Worm (Caenorhabditis elegans): ENCODE results near the gene C16A11.10.

Gene C16A11.10

DNA sequence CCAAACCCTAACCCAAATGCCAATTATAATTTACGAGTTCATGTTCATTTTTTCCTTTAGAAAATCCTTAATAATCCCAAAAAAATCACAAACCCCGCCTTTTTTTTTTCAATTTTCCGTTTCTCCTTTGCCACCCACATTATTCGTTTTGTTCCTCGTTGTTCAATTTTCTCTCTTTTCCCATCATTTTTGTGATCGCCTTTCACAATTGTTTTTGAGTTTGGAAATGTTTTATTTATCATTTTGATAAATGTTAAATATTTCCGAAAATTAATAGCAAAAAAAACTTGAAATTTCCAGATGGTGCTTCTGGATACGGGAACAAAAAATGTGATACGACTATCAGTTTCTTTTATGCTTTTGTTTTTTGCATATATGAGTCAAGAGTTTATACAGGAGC lies 15.9 kb upstream of the C16A11.10 start, which contains the start of gene F31D5.2:
Gene F31D5.2 (plus strand): TSS at position 301 of the 400 bp plus-strand sequence.
- no peak for TF ChIP-seq tra-4 (tag; optimal IDR thresholded peaks at IDR 0.05)
- TF ChIP-seq ceh-13 (GFP tag; optimal IDR thresholded peaks at IDR 0.05): no peak
- no peak for TF ChIP-seq hnd-1 (tag; optimal IDR thresholded peaks at IDR 0.05)
- no peak for TF ChIP-seq B0310.2 (tag; optimal IDR thresholded peaks at IDR 0.05)
- no peak for TF ChIP-seq ceh-36 (tag; optimal IDR thresholded peaks at IDR 0.05)
- TF ChIP-seq ama-1 (optimal IDR thresholded peaks at IDR 0.05): no peak
- no peak for TF ChIP-seq scrt-1 (GFP tag; IDR thresholded peaks at IDR 0.05)
- no peak for TF ChIP-seq F13C5.2 (tag; optimal IDR thresholded peaks at IDR 0.05)
- no peak for TF ChIP-seq hmbx-1 (tag; optimal IDR thresholded peaks at IDR 0.05)
- no peak for TF ChIP-seq ets-7 (tag; optimal IDR thresholded peaks at IDR 0.05)
- TF ChIP-seq tbx-11 (GFP tag; IDR thresholded peaks at IDR 0.05): no peak
- no peak for TF ChIP-seq sea-1 (GFP tag; conservative IDR thresholded peaks at IDR 0.05)
- TF ChIP-seq flt-1 (GFP tag; IDR thresholded peaks at IDR 0.05): no peak
- no peak for TF ChIP-seq hmg-4 (GFP tag; optimal IDR thresholded peaks at IDR 0.05)

DNA sequence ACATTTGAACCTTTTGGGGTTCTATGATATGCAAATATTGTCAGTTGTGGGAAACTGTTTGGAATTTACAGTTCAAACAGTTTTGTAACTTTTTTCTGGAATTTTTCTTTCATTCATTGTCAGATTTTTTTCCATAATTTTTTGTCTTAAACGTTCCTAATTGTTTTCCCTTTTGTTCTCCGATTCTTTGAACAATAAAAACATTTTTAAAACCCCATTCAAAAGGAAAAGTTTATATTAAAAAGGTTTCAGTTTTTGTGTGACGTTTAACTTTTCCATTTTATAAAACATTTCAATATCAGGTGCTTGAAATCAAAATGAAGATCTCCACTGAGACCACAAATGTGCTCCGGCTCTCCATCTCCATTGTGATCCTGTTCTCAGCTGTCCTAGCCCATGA lies 12.1 kb upstream of the C16A11.10 start, which contains the start of gene F31D5.1:
Gene F31D5.1 (plus strand): TSS at position 301 of the 400 bp plus-strand sequence.
- TF ChIP-seq hnd-1 (tag; optimal IDR thresholded peaks at IDR 0.05) (no peak), tra-4 (tag; optimal IDR thresholded peaks at IDR 0.05) (no peak), ets-7 (tag; optimal IDR thresholded peaks at IDR 0.05) (no peak), F13C5.2 (tag; optimal IDR thresholded peaks at IDR 0.05) (no peak), tbx-11 (GFP tag; IDR thresholded peaks at IDR 0.05) (no peak), aly-1 (tag; optimal IDR thresholded peaks at IDR 0.05) (no peak), sea-1 (GFP tag; conservative IDR thresholded peaks at IDR 0.05) (no peak), hmbx-1 (tag; optimal IDR thresholded peaks at IDR 0.05) (no peak), hmg-4 (GFP tag; optimal IDR thresholded peaks at IDR 0.05) (no peak), flt-1 (GFP tag; IDR thresholded peaks at IDR 0.05) (no peak), ceh-36 (tag; optimal IDR thresholded peaks at IDR 0.05) (no peak), tbx-37 (GFP tag; conservative IDR thresholded peaks at IDR 0.05) (no peak), ceh-13 (GFP tag; optimal IDR thresholded peaks at IDR 0.05) (no peak), scrt-1 (GFP tag; IDR thresholded peaks at IDR 0.05) (no peak), ama-1 (optimal IDR thresholded peaks at IDR 0.05) (no peak), B0310.2 (tag; optimal IDR thresholded peaks at IDR 0.05) (no peak), pes-1 (GFP tag; IDR thresholded peaks at IDR 0.05) (no peak)

DNA sequence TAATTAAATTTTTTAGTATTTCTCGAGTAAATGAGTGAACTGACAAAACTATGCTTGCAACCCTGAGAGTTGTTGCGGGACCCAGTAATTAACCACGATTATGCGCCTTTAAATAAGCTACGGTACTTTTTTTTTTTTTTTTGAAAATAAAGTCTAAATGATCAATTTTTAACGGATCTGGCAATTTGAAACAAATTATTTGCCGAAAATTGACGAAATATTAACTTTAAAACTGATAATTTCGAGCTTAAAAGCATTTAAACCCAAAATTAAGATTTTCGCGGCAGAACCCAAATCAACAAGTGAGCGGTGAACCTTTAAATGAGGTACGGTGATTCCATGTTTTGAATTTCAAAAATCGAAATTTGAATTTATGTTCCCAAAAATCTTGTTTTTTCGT lies 8.7 kb upstream of the C16A11.10 start:
- TF ChIP-seq B0310.2 (tag; optimal IDR thresholded peaks at IDR 0.05) (no peak), hmbx-1 (tag; optimal IDR thresholded peaks at IDR 0.05) (no peak), hmg-4 (GFP tag; optimal IDR thresholded peaks at IDR 0.05) (no peak), ama-1 (optimal IDR thresholded peaks at IDR 0.05) (no peak), scrt-1 (GFP tag; IDR thresholded peaks at IDR 0.05) (no peak), sea-1 (GFP tag; conservative IDR thresholded peaks at IDR 0.05) (no peak), pes-1 (GFP tag; IDR thresholded peaks at IDR 0.05) (no peak), ceh-36 (tag; optimal IDR thresholded peaks at IDR 0.05) (no peak), hnd-1 (tag; optimal IDR thresholded peaks at IDR 0.05) (no peak), flt-1 (GFP tag; IDR thresholded peaks at IDR 0.05) (no peak), tra-4 (tag; optimal IDR thresholded peaks at IDR 0.05) (no peak), F13C5.2 (tag; optimal IDR thresholded peaks at IDR 0.05) (no peak)

DNA sequence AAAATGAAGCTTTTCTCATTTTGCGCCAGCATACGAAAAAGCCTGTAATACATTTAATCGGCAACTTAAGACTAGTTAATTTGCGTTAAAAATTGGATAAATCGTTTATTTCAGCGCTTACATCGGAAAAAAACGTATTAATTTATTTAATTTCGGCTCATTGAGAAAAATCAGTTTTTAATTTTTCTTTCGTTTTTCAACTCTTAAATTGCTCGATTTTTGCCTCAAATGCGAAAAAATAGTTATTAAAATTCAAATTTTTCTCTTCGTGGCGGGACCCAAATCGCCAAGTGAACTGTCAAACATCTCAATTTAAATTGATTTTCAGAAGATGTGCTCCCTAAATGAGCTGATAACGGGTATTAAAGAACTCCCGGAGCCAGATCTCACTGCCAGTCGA lies 8.2 kb upstream of the C16A11.10 start, which contains the start of gene C16A11.5:
Gene C16A11.5 (plus strand): TSS at position 323 of the 400 bp plus-strand sequence.
- no peak for TF ChIP-seq ceh-13 (GFP tag; optimal IDR thresholded peaks at IDR 0.05)
- no peak for TF ChIP-seq B0310.2 (tag; optimal IDR thresholded peaks at IDR 0.05)
- no peak for TF ChIP-seq ets-7 (tag; optimal IDR thresholded peaks at IDR 0.05)
- TF ChIP-seq ama-1 (optimal IDR thresholded peaks at IDR 0.05): no peak
- TF ChIP-seq hnd-1 (tag; optimal IDR thresholded peaks at IDR 0.05): no peak
- no peak for TF ChIP-seq pes-1 (GFP tag; IDR thresholded peaks at IDR 0.05)
- no peak for TF ChIP-seq hmg-4 (GFP tag; optimal IDR thresholded peaks at IDR 0.05)
- no peak for TF ChIP-seq flt-1 (GFP tag; IDR thresholded peaks at IDR 0.05)

DNA sequence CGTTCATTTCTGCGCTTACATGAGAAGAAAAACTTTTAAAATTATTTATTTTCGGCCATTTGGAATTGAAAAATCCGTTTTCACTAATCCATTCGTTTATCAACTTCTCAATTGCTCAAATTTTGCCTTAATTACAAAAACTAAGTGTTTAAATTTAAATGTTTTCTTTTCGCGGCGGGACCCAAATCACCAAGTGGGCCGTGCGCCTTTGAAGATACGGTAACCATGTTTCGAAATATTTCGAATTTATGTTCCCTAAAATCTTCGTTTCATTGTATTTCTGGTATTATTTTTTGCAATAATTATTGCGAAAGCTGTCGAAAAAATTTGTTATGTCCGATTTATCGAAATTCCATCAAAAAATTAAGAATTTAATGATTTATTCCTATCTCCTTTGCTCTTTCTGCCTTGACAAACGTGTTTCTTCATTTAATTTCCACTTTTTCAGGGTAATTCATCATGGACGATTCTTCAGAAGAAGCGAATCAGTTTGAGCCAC lies 4.5 kb upstream of the C16A11.10 start, which contains the start of gene C16A11.4:
Gene C16A11.4 (plus strand): TSS at position 449 of the 499 bp plus-strand sequence.
- TF ChIP-seq tbx-11 (GFP tag; IDR thresholded peaks at IDR 0.05) (no peak), ets-7 (tag; optimal IDR thresholded peaks at IDR 0.05) (no peak), scrt-1 (GFP tag; IDR thresholded peaks at IDR 0.05) (no peak), ceh-13 (GFP tag; optimal IDR thresholded peaks at IDR 0.05) (no peak), hnd-1 (tag; optimal IDR thresholded peaks at IDR 0.05) (no peak)

DNA sequence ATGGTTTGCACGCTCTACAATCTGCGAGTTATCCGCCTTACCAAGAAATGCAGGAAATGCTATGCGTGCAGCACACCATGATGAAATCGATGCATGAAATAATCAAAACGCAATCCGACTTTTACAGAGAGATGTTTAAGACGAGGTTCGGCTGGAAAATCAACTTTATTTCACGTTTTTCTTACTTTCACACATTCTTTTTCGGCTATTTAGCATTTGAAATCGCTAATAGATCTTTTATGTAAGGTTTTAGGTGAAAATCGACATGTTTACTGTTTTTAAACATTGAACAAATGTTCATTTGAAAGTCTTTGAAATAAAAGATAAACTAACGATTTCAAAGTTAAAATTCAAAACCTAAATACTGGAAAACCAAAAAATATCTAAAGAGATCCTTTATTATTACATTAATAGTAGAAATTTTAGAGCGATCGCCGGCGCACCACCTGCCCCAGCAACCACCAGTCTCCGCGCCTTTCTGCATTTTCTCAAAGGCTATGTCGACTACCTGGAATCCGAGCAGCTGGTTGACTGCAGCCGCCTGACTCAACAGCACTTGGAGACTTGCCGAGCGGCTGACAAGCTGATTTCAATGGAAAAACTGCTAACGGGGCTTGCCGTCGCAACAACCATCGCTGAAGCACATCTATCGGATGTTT lies 2.9 kb upstream of the C16A11.10 start:
- no peak for TF ChIP-seq ets-7 (tag; optimal IDR thresholded peaks at IDR 0.05)

DNA sequence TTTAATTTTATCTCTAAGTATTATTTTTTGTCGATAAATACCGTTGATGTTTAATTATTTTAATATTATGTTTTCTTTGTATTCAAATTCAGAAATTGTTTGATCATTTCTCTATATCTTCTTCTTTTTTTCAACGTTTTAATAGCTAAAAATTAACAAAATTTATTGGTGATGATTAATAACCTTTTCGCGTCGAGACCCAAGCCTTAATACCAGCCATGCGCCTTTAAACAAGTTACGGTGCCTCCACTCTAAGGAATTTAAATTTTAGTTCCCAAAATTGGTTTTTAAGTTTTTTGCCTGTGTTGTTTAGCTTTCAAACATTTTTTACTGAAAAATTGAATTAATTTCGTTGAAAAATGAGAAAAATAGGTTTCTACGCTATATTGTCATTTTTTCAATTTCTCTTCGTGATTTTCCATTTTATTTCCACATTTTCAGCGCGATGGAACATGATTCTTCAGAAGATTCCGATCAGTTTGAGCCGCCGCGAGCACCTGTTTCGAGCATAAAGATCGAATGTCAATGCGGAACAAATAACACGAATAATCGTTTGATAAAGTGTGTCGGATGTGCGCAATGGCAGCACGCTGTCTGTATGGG lies 2.0 kb upstream of the C16A11.10 start, which contains the start of gene C16A11.3:
Gene C16A11.3 (plus strand): TSS at position 440 of the 603 bp plus-strand sequence.
- no peak for TF ChIP-seq sea-1 (GFP tag; conservative IDR thresholded peaks at IDR 0.05)

DNA sequence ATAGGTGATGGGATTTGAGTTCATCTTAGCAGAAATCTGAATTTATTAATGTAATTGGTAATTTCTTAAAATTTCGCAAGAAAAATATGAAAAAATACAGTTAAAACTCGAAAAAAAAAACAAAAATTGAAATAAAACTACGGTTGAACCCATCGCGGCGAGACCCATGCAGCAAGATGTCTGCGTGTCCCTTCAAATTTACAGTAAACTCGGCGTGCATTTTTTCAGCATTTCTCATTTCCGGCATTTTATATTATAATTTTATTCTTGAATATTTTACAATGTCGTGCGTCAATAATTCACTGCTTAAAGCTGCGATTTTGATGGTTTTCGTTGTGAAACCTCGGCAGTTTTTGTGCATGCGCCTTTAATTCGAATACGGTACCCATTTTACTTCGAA lies 4.8 kb downstream of the C16A11.10 start, which contains the start of gene fbxc-43:
Gene fbxc-43 (minus strand): TSS at position 38 of the 400 bp plus-strand sequence.
- no peak for TF ChIP-seq tbx-11 (GFP tag; IDR thresholded peaks at IDR 0.05)
- TF ChIP-seq hmbx-1 (tag; optimal IDR thresholded peaks at IDR 0.05): no peak
- TF ChIP-seq ceh-13 (GFP tag; optimal IDR thresholded peaks at IDR 0.05): no peak
- no peak for TF ChIP-seq aly-1 (tag; optimal IDR thresholded peaks at IDR 0.05)
- no peak for TF ChIP-seq scrt-1 (GFP tag; IDR thresholded peaks at IDR 0.05)

Measured in whole organism, early embryonic.